Fruit fly (Drosophila melanogaster) whole organism, prepupa: Measurements from ENCODE around the gene noc.

ENCODE experiments used
- CG3032 ChIP-seq: fragments of 200-800 bp; optimal IDR thresholded peaks from 2 replicates; lab custom pipeline; 2019; ENCODE audit warnings: missing biosample characterization, mild to moderate bottlenecking, missing genetic modification characterization, moderate library complexity
- CG34406 ChIP-seq: fragments of 200-800 bp; sonication (Bioruptor generic); optimal IDR thresholded peaks from 3 replicates; lab custom pipeline; 2016; ENCODE audit warnings: missing biosample characterization, missing genetic modification characterization
- CG6854 ChIP-seq: fragments of 200-800 bp; sonication (Bioruptor generic); optimal IDR thresholded peaks from 2 replicates; lab custom pipeline; 2017; ENCODE audit warnings: missing biosample characterization, mild to moderate bottlenecking, missing genetic modification characterization
- OdsH ChIP-seq: fragments of 200-800 bp; sonication (Bioruptor generic); optimal IDR thresholded peaks from 3 replicates; lab custom pipeline; 2016; ENCODE audit warnings: missing biosample characterization, missing genetic modification characterization
- Sox102F ChIP-seq: fragments of 200-800 bp; sonication (Bioruptor generic); optimal IDR thresholded peaks from 2 replicates; lab custom pipeline; 2016; ENCODE audit warnings: missing biosample characterization, mild to moderate bottlenecking, missing genetic modification characterization
- dsx ChIP-seq: fragments of 200-800 bp; optimal IDR thresholded peaks from 3 replicates; lab custom pipeline; 2019; ENCODE audit warnings: missing biosample characterization, mild to moderate bottlenecking, missing genetic modification characterization, moderate library complexity; ENCODE audit not compliant: poor library complexity, severe bottlenecking
- esn ChIP-seq: fragments of 200-800 bp; sonication (Bioruptor generic); optimal IDR thresholded peaks from 2 replicates; lab custom pipeline; 2016; ENCODE audit warnings: missing biosample characterization, mild to moderate bottlenecking, missing genetic modification characterization, moderate library complexity
- fd85E ChIP-seq: fragments of 200-800 bp; sonication (Bioruptor generic); optimal IDR thresholded peaks from 3 replicates; lab custom pipeline; 2016; ENCODE audit warnings: missing biosample characterization, missing genetic modification characterization
- fkh ChIP-seq: fragments of 200-800 bp; sonication (Bioruptor generic); optimal IDR thresholded peaks from 3 replicates; lab custom pipeline; 2017; ENCODE audit warnings: missing biosample characterization, mild to moderate bottlenecking, missing genetic modification characterization, moderate library complexity
- spab ChIP-seq: fragments of 200-800 bp; sonication (Bioruptor generic); optimal IDR thresholded peaks from 2 replicates; lab custom pipeline; 2017; ENCODE audit warnings: missing biosample characterization, mild to moderate bottlenecking, missing genetic modification characterization, missing genetic modification reagents
- svp ChIP-seq: fragments of 200-800 bp; sonication (Bioruptor generic); peaks from one replicate; lab custom pipeline; 2016; ENCODE audit warnings: missing biosample characterization, missing genetic modification characterization
- topi ChIP-seq: fragments of 200-800 bp; sonication (Bioruptor generic); optimal IDR thresholded peaks from 3 replicates; lab custom pipeline; 2016; ENCODE audit warnings: missing biosample characterization, missing genetic modification characterization

- TF ChIP-seq spab (GFP tag; lab: Kevin White, UChicago): no peak
- no peak for TF ChIP-seq CG6854 (GFP tag; lab: Kevin White, UChicago)
- no peak for TF ChIP-seq fkh
- TF ChIP-seq OdsH: peak; percentile 34
- peak; percentile 33 for TF ChIP-seq esn (GFP tag; lab: Kevin White, UChicago)
- TF ChIP-seq topi (GFP tag; lab: Kevin White, UChicago): peak; percentile 36
- no peak for TF ChIP-seq dsx (GFP tag; lab: Kevin White, UChicago)
- TF ChIP-seq CG34406 (GFP tag; lab: Kevin White, UChicago): no peak
- TF ChIP-seq CG3032 (tag; lab: Kevin White, UChicago): no peak
- TF ChIP-seq svp (GFP tag; lab: Kevin White, UChicago): peak; percentile 60
- no peak for TF ChIP-seq Sox102F (GFP tag; lab: Kevin White, UChicago)
- no peak for TF ChIP-seq fd85E
Measured at dm6 chr2L:14538853-14539358, 48.2 kb downstream of the noc start.
